Fruit fly (Drosophila melanogaster): ENCODE results near the gene CG3528.

The CG3528 gene

dm6 chr2L:2492692-2493626 is 24.9 kb downstream of the CG3528 start, which contains the start of gene oaf (continued):
- TF ChIP-seq sc (optimal IDR thresholded peaks at IDR 0.05) = no peak
- TF ChIP-seq sc (GFP tag; optimal IDR thresholded peaks at IDR 0.05) = no peak
- TF ChIP-seq CG1647 (GFP tag; optimal IDR thresholded peaks at IDR 0.05) = no peak
- TF ChIP-seq crc (GFP tag; optimal IDR thresholded peaks at IDR 0.05) = no peak
- no peak for TF ChIP-seq tio (GFP tag; optimal IDR thresholded peaks at IDR 0.05)
- 0 out of 2 replicates have a peak, but pooled peaks have one; percentile 23 for TF ChIP-seq Taf1 (GFP tag; IDR thresholded peaks at IDR 0.05)
- TF ChIP-seq Dip3 (GFP tag; optimal IDR thresholded peaks at IDR 0.05) = peak; percentile 63
- TF ChIP-seq Atf-2 (GFP tag; optimal IDR thresholded peaks at IDR 0.05) = no peak
- no peak for TF ChIP-seq zf30C (GFP tag; optimal IDR thresholded peaks at IDR 0.05)
- peak; percentile 100 for TF ChIP-seq CG9797 (GFP tag; optimal IDR thresholded peaks at IDR 0.05)
- no peak for TF ChIP-seq CG4707 (GFP tag; optimal IDR thresholded peaks at IDR 0.05)
- peak; percentile 26 for TF ChIP-seq CG12744 (GFP tag; optimal IDR thresholded peaks at IDR 0.05)
- TF ChIP-seq Rfx (GFP tag; IDR thresholded peaks at IDR 0.05) = peak; percentile 68
- no peak for TF ChIP-seq CG6813 (GFP tag; optimal IDR thresholded peaks at IDR 0.05)
- peak; percentile 65 for TF ChIP-seq grau (tag; optimal IDR thresholded peaks at IDR 0.05)
- TF ChIP-seq sna (GFP tag; IDR thresholded peaks at IDR 0.05; ENCODE audit: partially characterized antibody) = no peak; the same call in 1 of the 2 replicates
- no peak for TF ChIP-seq scrt (GFP tag; optimal IDR thresholded peaks at IDR 0.05)
- peak; percentile 9 for TF ChIP-seq NC2β (GFP tag; optimal IDR thresholded peaks at IDR 0.05)
- no peak for TF ChIP-seq CG4328 (GFP tag; optimal IDR thresholded peaks at IDR 0.05)
- no peak for TF ChIP-seq CG11696 (GFP tag; IDR thresholded peaks at IDR 0.05)
- TF ChIP-seq CG15696 (tag; optimal IDR thresholded peaks at IDR 0.05) = peak; percentile 66
- peak; percentile 99 to 100 for TF ChIP-seq crp (GFP tag; optimal IDR thresholded peaks at IDR 0.05)
- TF ChIP-seq CG7357 (GFP tag; IDR thresholded peaks at IDR 0.05) = peak; percentile 96
- TF ChIP-seq ttk (GFP tag; IDR thresholded peaks at IDR 0.05) = peak; percentile 66
- TF ChIP-seq CG5245 (GFP tag; optimal IDR thresholded peaks at IDR 0.05) = peak; percentile 23
- no peak for TF ChIP-seq nau (GFP tag; optimal IDR thresholded peaks at IDR 0.05)
- peak; percentile 30 for TF ChIP-seq CG13123 (GFP tag; optimal IDR thresholded peaks at IDR 0.05)
- TF ChIP-seq CG9932 (GFP tag; IDR thresholded peaks at IDR 0.05) = peak; percentile 81
- TF ChIP-seq Blimp-1 (GFP tag; optimal IDR thresholded peaks at IDR 0.05) = peak; percentile 31
- no peak for TF ChIP-seq H2.0 (GFP tag; IDR thresholded peaks at IDR 0.05)
- TF ChIP-seq CG13894 (tag; optimal IDR thresholded peaks at IDR 0.05) = peak; percentile 58
- no peak for TF ChIP-seq CG4282 (GFP tag; optimal IDR thresholded peaks at IDR 0.05)
- no peak for TF ChIP-seq jumu (GFP tag; optimal IDR thresholded peaks at IDR 0.05)
- TF ChIP-seq tll (GFP tag; optimal IDR thresholded peaks at IDR 0.05) = peak in 1 of 2 experiments; percentile 94
- no peak for TF ChIP-seq Oli (tag; optimal IDR thresholded peaks at IDR 0.05)
- TF ChIP-seq CG30403 (GFP tag; optimal IDR thresholded peaks at IDR 0.05) = peak; percentile 68
- TF ChIP-seq Nf-YA (GFP tag; IDR thresholded peaks at IDR 0.05) = 0 out of 2 replicates have a peak, but pooled peaks have one; percentile 34
- TF ChIP-seq CG6765 (GFP tag; optimal IDR thresholded peaks at IDR 0.05) = peak; percentile 9
- no peak for TF ChIP-seq CG7556 (GFP tag; optimal IDR thresholded peaks at IDR 0.05)
- TF ChIP-seq CoRest (tag; optimal IDR thresholded peaks at IDR 0.05) = peak; percentile 60
- peak; percentile 25 for TF ChIP-seq bab2 (GFP tag; optimal IDR thresholded peaks at IDR 0.05)
- TF ChIP-seq wdn (GFP tag; IDR thresholded peaks at IDR 0.05) = 0 out of 2 replicates have a peak, but pooled peaks have one; percentile 6
- TF ChIP-seq BEAF-32 (GFP tag; optimal IDR thresholded peaks at IDR 0.05) = peak; percentile 61
- no peak for TF ChIP-seq CG11560 (tag; IDR thresholded peaks at IDR 0.05)
- TF ChIP-seq zfh1 (GFP tag; IDR thresholded peaks at IDR 0.05) = peak; percentile 50; the same call in 2 of the 3 replicates
- no peak for TF ChIP-seq run (tag; optimal IDR thresholded peaks at IDR 0.05)
- peak in 1 of 2 experiments; percentile 16 for TF ChIP-seq Dfd (GFP tag; optimal IDR thresholded peaks at IDR 0.05)
- peak; percentile 53 for TF ChIP-seq Dref (GFP tag; IDR thresholded peaks at IDR 0.05)

Measured in whole organism, embryonic.